Worm (Caenorhabditis elegans): Measurements from ENCODE around the gene M28.8.

M28.8 gene

ce11 chrII:10654435-10654834, 26.4 kb downstream of the M28.8 start:
- TF ChIP-seq dmd-6 (GFP tag; IDR thresholded peaks at IDR 0.05) (no peak), unc-62 (GFP tag; optimal IDR thresholded peaks at IDR 0.05 in 1 of 2) (peak in 1 of 2 experiments; percentile 92), unc-62 (tag; optimal IDR thresholded peaks at IDR 0.05) (no peak)

ce11 chrII:10656395-10656794, 28.3 kb downstream of the M28.8 start:
- TF ChIP-seq dve-1 (tag; optimal IDR thresholded peaks at IDR 0.05; ENCODE audit: insufficient read depth): peak; percentile 18
- peak; percentile 69 for TF ChIP-seq pqm-1 (tag; optimal IDR thresholded peaks at IDR 0.05)
- TF ChIP-seq nhr-28 (tag; optimal IDR thresholded peaks at IDR 0.05): peak; percentile 46
- TF ChIP-seq egl-43 (GFP tag; IDR thresholded peaks at IDR 0.05): no peak

ce11 chrII:10657632-10658108, 29.6 kb downstream of the M28.8 start, which contains the start of gene lact-3:
lact-3 (minus strand) TSS chrII:10657682.
- TF ChIP-seq tra-1 (GFP tag; IDR thresholded peaks at IDR 0.05): peak; percentile 62; the same call in 1 of the 2 replicates
- TF ChIP-seq dmd-6 (GFP tag; IDR thresholded peaks at IDR 0.05): peak; percentile 44
- TF ChIP-seq php-3 (GFP tag; IDR thresholded peaks at IDR 0.05): peak; percentile 51; the same call in 1 of the 2 replicates
- peak; percentile 25 for TF ChIP-seq mxl-3 (GFP tag; optimal IDR thresholded peaks at IDR 0.05)
- TF ChIP-seq lin-38 (GFP tag; IDR thresholded peaks at IDR 0.05): peak; percentile 69
- TF ChIP-seq pqm-1 (tag; optimal IDR thresholded peaks at IDR 0.05): peak; percentile 14
- TF ChIP-seq mxl-2 (GFP tag; conservative IDR thresholded peaks at IDR 0.05): no peak
- 0 out of 2 replicates have a peak, but pooled peaks have one; percentile 29 for TF ChIP-seq ctbp-1 (GFP tag; IDR thresholded peaks at IDR 0.05)
- no peak for TF ChIP-seq dpl-1 (GFP tag; optimal IDR thresholded peaks at IDR 0.05)
- no peak for TF ChIP-seq mdl-1 (tag; optimal IDR thresholded peaks at IDR 0.05)
- TF ChIP-seq hlh-11 (tag; optimal IDR thresholded peaks at IDR 0.05): peak; percentile 21
- peak; percentile 41 for TF ChIP-seq nhr-111 (GFP tag; optimal IDR thresholded peaks at IDR 0.05)
- no peak for TF ChIP-seq D1046.2 (GFP tag; IDR thresholded peaks at IDR 0.05)
- TF ChIP-seq nhr-28 (tag; optimal IDR thresholded peaks at IDR 0.05): peak; percentile 65
- no peak for TF ChIP-seq saeg-2 (GFP tag; IDR thresholded peaks at IDR 0.05)
- 0 out of 2 replicates have a peak, but pooled peaks have one; percentile 40 for TF ChIP-seq F26F4.8 (GFP tag; conservative IDR thresholded peaks at IDR 0.05)
- peak; percentile 15; the same call in 1 of the 2 replicates for TF ChIP-seq snpc-1.2 (GFP tag; IDR thresholded peaks at IDR 0.05)
- TF ChIP-seq Y5F2A.4 (GFP tag; optimal IDR thresholded peaks at IDR 0.05): peak; percentile 20
- TF ChIP-seq Y48G9A.11 (GFP tag; IDR thresholded peaks at IDR 0.05): peak; percentile 40
- peak; percentile 17; the same call in 1 of the 2 replicates for TF ChIP-seq set-16 (GFP tag; IDR thresholded peaks at IDR 0.05)
- peak; percentile 58 for TF ChIP-seq ama-1 (optimal IDR thresholded peaks at IDR 0.05)
- peak; percentile 41; the same call in 1 of the 2 replicates for TF ChIP-seq egl-43 (GFP tag; IDR thresholded peaks at IDR 0.05)
- peak in 1 of 2 experiments; percentile 3 for TF ChIP-seq unc-62 (GFP tag; optimal IDR thresholded peaks at IDR 0.05 in 1 of 2)
- no peak for TF ChIP-seq unc-62 (tag; optimal IDR thresholded peaks at IDR 0.05)
- TF ChIP-seq daf-16 (GFP tag; optimal IDR thresholded peaks at IDR 0.05): no peak
- TF ChIP-seq daf-16 (tag; optimal IDR thresholded peaks at IDR 0.05): peak; percentile 36
- peak; percentile 50; the same call in 1 of the 2 replicates for TF ChIP-seq lim-7 (GFP tag; IDR thresholded peaks at IDR 0.05)
- TF ChIP-seq daf-12 (tag; optimal IDR thresholded peaks at IDR 0.05): no peak
- TF ChIP-seq gei-8 (GFP tag; optimal IDR thresholded peaks at IDR 0.05): no peak
- peak; percentile 49; the same call in 1 of the 2 replicates for TF ChIP-seq nhr-42 (GFP tag; IDR thresholded peaks at IDR 0.05)
- TF ChIP-seq T26A8.4 (GFP tag; IDR thresholded peaks at IDR 0.05): peak; percentile 16; the same call in 1 of the 2 replicates
- no peak for TF ChIP-seq sdz-12 (GFP tag; optimal IDR thresholded peaks at IDR 0.05)
- TF ChIP-seq nhr-6 (tag; optimal IDR thresholded peaks at IDR 0.05): no peak
- TF ChIP-seq mes-2 (tag; optimal IDR thresholded peaks at IDR 0.05; ENCODE audit: poor library complexity, severe bottlenecking): peak; percentile 57
